Worm (Caenorhabditis elegans) whole organism, midembryonic: ENCODE measurements around the gene C06C6.8.

Experiments used
- T22C8.4 ChIP-seq: fragments of 200-800 bp; sonication (Bioruptor generic); IDR thresholded peaks from 2 replicates; pipeline ENCODE4 v1.3.6; 2022; ENCODE audit warnings: missing genetic modification characterization, missing compliant biosample characterization
- cog-1 ChIP-seq: sonication (generic microtip); optimal IDR thresholded peaks from 2 replicates; lab custom pipeline; 2016; ENCODE audit warnings: missing genetic modification characterization, missing compliant biosample characterization
- flt-1 ChIP-seq: fragments of 200-800 bp; sonication (Bioruptor generic); IDR thresholded peaks from 2 replicates; pipeline ENCODE4 v1.3.6; 2022; ENCODE audit warnings: missing genetic modification characterization, missing compliant biosample characterization
- klf-2 ChIP-seq: fragments of 200-800 bp; sonication (Bioruptor generic); conservative IDR thresholded peaks from 2 replicates; pipeline ENCODE4 v1.3.6; 2022; ENCODE audit warnings: missing genetic modification reagents, missing genetic modification characterization, missing compliant biosample characterization
- med-1 ChIP-seq: sonication (generic microtip); optimal IDR thresholded peaks from 2 replicates; lab custom pipeline; 2017; ENCODE audit warnings: missing genetic modification characterization, mild to moderate bottlenecking, missing compliant biosample characterization, antibody characterized with exemption, missing genetic modification reagents; ENCODE audit not compliant: insufficient read depth
- ref-1 ChIP-seq: fragments of 200-800 bp; sonication (Bioruptor generic); conservative IDR thresholded peaks from 2 replicates; pipeline ENCODE4 v1.3.6; 2022; ENCODE audit warnings: missing genetic modification reagents, missing genetic modification characterization, missing compliant biosample characterization
- tab-1 ChIP-seq: fragments of 200-800 bp; sonication (Bioruptor generic); IDR thresholded peaks from 2 replicates; pipeline ENCODE4 v1.3.6; 2022; ENCODE audit warnings: missing genetic modification characterization, missing compliant biosample characterization
- ztf-23 ChIP-seq: fragments of 200-800 bp; sonication (Bioruptor generic); IDR thresholded peaks from 2 replicates; pipeline ENCODE4 v1.3.6; 2022; ENCODE audit warnings: missing genetic modification reagents, missing genetic modification characterization, missing compliant biosample characterization
- ztf-29 ChIP-seq: fragments of 200-800 bp; sonication (Bioruptor generic); IDR thresholded peaks from 2 replicates; pipeline ENCODE4 v1.3.6; 2022; ENCODE audit warnings: missing genetic modification reagents, missing genetic modification characterization, missing compliant biosample characterization

Gene C06C6.8

ce11 chrV:16041925-16042742, 45.2 kb downstream of the C06C6.8 start, which contains the start of the genes his-2 and his-1:
Gene his-2, minus strand, starts transcription at chrV:16042283.
Gene his-1, plus strand, starts transcription at chrV:16042520.
- TF ChIP-seq flt-1: peak; percentile 81
- TF ChIP-seq ztf-23 (GFP tag; lab: Robert Waterston, UW): 0 out of 2 replicates have a peak, but pooled peaks have one; percentile 35
- TF ChIP-seq klf-2 (GFP tag; lab: Robert Waterston, UW): 0 out of 2 replicates have a peak, but pooled peaks have one; percentile 3

- TF ChIP-seq cog-1 (tag; lab: Kevin White, UChicago) (no peak), ztf-29 (GFP tag; lab: Robert Waterston, UW) (no peak), med-1 (GFP tag; lab: Kevin White, UChicago) (no peak), flt-1 (no peak; the same call in 1 of the 2 replicates), ztf-23 (GFP tag; lab: Robert Waterston, UW) (no peak), tab-1 (no peak), ref-1 (no peak), klf-2 (GFP tag; lab: Robert Waterston, UW) (no peak), T22C8.4 (no peak)
Observed at ce11 chrV:16042743-16043014, 45.7 kb downstream of the C06C6.8 start.

ce11 chrV:16043686-16044085, 46.8 kb downstream of the C06C6.8 start:
- TF ChIP-seq flt-1 (no peak), cog-1 (tag; lab: Kevin White, UChicago) (no peak), tab-1 (no peak), ref-1 (no peak), ztf-23 (GFP tag; lab: Robert Waterston, UW) (no peak), ztf-29 (GFP tag; lab: Robert Waterston, UW) (no peak), med-1 (GFP tag; lab: Kevin White, UChicago) (no peak), T22C8.4 (no peak), klf-2 (GFP tag; lab: Robert Waterston, UW) (no peak)

ce11 chrV:16045837-16046236, 48.9 kb downstream of the C06C6.8 start, which contains the start of gene T10C6.15:
Gene T10C6.15, minus strand, starts transcription at chrV:16045940.
- TF ChIP-seq klf-2 (GFP tag; lab: Robert Waterston, UW): no peak
- TF ChIP-seq ztf-29 (GFP tag; lab: Robert Waterston, UW): no peak

- TF ChIP-seq ztf-23 (GFP tag; lab: Robert Waterston, UW): no peak
- TF ChIP-seq T22C8.4: no peak
- TF ChIP-seq med-1 (GFP tag; lab: Kevin White, UChicago): no peak
- TF ChIP-seq cog-1 (tag; lab: Kevin White, UChicago): no peak
- TF ChIP-seq flt-1: no peak
- TF ChIP-seq ztf-29 (GFP tag; lab: Robert Waterston, UW): no peak
- no peak for TF ChIP-seq tab-1
- no peak for TF ChIP-seq ref-1
Observed at ce11 chrV:16046573-16046972, 49.6 kb downstream of the C06C6.8 start, which contains the start of gene ZK285.2. Gene ZK285.2, plus strand, starts transcription at chrV:16046873.

ce11 chrV:16047052-16047451, 50.1 kb downstream of the C06C6.8 start:
- TF ChIP-seq flt-1: no peak
